Worm (Caenorhabditis elegans): ENCODE results near the gene copz-1.

DNA sequence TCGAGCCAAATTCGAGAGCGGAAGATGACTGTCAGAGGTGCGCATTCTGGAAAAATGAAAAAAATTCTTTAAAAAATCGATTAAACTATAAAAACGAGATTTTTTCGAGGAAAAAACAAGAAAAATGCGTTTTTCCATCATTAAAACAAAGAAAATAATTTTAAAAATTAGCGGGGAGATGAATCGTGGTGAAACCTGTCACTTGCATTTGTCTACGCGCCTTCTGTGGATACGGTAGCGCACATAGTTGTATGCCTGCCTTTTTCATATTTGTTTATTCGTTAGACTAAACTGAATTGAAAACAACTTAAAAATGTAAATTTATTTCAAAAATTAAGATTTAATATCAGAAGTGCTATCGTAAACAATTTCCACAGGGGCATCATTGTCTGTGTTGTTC is 11.7 kb downstream of the copz-1 start, which contains the start of gene egg-3:
- TF ChIP-seq snpc-4 (GFP tag; optimal IDR thresholded peaks at IDR 0.05) (no peak), snpc-4 (tag; optimal IDR thresholded peaks at IDR 0.05) (no peak), ekl-4 (GFP tag; IDR thresholded peaks at IDR 0.05) (no peak), athp-1 (tag; optimal IDR thresholded peaks at IDR 0.05) (no peak), pha-4 (tag; optimal IDR thresholded peaks at IDR 0.05) (no peak), Y56A3A.18 (GFP tag; IDR thresholded peaks at IDR 0.05) (no peak), aptf-3 (GFP tag; IDR thresholded peaks at IDR 0.05) (no peak)
